Worm (Caenorhabditis elegans) whole organism, mixed stage, embryonic: ENCODE measurements around the gene F53B1.3.

Experiments used
- M03D4.4 ChIP-seq: sonication (generic microtip); optimal IDR thresholded peaks from 2 replicates; lab custom pipeline; 2017; ENCODE audit warnings: mild to moderate bottlenecking, missing genetic modification characterization, missing compliant biosample characterization
- bed-3 ChIP-seq: fragments of 200-800 bp; sonication (Bioruptor generic); optimal IDR thresholded peaks from 3 replicates; lab custom pipeline; 2018; ENCODE audit warnings: mild to moderate bottlenecking, missing genetic modification characterization, moderate library complexity, missing compliant biosample characterization
- blmp-1 ChIP-seq: fragments of 150-350 bp; optimal IDR thresholded peaks from 2 replicates; lab custom pipeline; 2014; ENCODE audit warnings: missing biosample characterization, missing genetic modification characterization
- ceh-39 ChIP-seq: fragments of 150-350 bp; optimal IDR thresholded peaks from 2 replicates; lab custom pipeline; 2014; ENCODE audit warnings: missing biosample characterization, missing genetic modification characterization
- ceh-43 ChIP-seq: fragments of 200-800 bp; sonication (Bioruptor generic); optimal IDR thresholded peaks from 2 replicates; lab custom pipeline; 2018; ENCODE audit warnings: mild to moderate bottlenecking, missing genetic modification characterization, moderate library complexity, missing compliant biosample characterization
- ceh-83 ChIP-seq: fragments of 200-800 bp; sonication (Bioruptor generic); optimal IDR thresholded peaks from 2 replicates; lab custom pipeline; 2018; ENCODE audit warnings: mild to moderate bottlenecking, missing genetic modification characterization, missing compliant biosample characterization
- ces-1 ChIP-seq: fragments of 150-350 bp; optimal IDR thresholded peaks from 2 replicates; lab custom pipeline; 2014; ENCODE audit warnings: missing biosample characterization, missing genetic modification reagents, missing genetic modification characterization
- cnd-1 ChIP-seq: fragments of 200-800 bp; sonication (Bioruptor generic); optimal IDR thresholded peaks from 2 replicates; lab custom pipeline; 2018; ENCODE audit warnings: mild to moderate bottlenecking, missing genetic modification characterization, missing compliant biosample characterization
- drap-1 ChIP-seq: fragments of 200-800 bp; sonication (Bioruptor generic); optimal IDR thresholded peaks from 3 replicates; lab custom pipeline; 2018; ENCODE audit warnings: mild to moderate bottlenecking, missing genetic modification characterization, missing compliant biosample characterization
- elt-1 ChIP-seq: sonication (generic microtip); optimal IDR thresholded peaks from 2 replicates; lab custom pipeline; 2017; ENCODE audit warnings: missing genetic modification characterization, mild to moderate bottlenecking, missing compliant biosample characterization, antibody characterized with exemption, moderate library complexity, borderline replicate concordance; ENCODE audit not compliant: insufficient read depth
- elt-3 ChIP-seq: fragments of 150-350 bp; optimal IDR thresholded peaks from 2 replicates; lab custom pipeline; 2014; ENCODE audit warnings: missing biosample characterization, missing genetic modification characterization
- flh-1 ChIP-seq: fragments of 200-800 bp; sonication (Bioruptor generic); optimal IDR thresholded peaks from 2 replicates; lab custom pipeline; 2018; ENCODE audit warnings: mild to moderate bottlenecking, missing genetic modification characterization, moderate library complexity, missing compliant biosample characterization
- ham-2 ChIP-seq: fragments of 200-800 bp; sonication (Bioruptor generic); optimal IDR thresholded peaks from 2 replicates; lab custom pipeline; 2018; ENCODE audit warnings: mild to moderate bottlenecking, missing genetic modification characterization, missing compliant biosample characterization
- hlh-1 ChIP-seq: fragments of 150-350 bp; optimal IDR thresholded peaks from 2 replicates; lab custom pipeline; 2014; ENCODE audit warnings: missing biosample characterization, missing genetic modification reagents, missing genetic modification characterization
- lin-13 ChIP-seq: fragments of 150-350 bp; optimal IDR thresholded peaks from 2 replicates; lab custom pipeline; 2014; ENCODE audit warnings: missing biosample characterization, missing genetic modification characterization
- lin-32 ChIP-seq: fragments of 200-800 bp; sonication (Bioruptor generic); optimal IDR thresholded peaks from 2 replicates; lab custom pipeline; 2018; ENCODE audit warnings: mild to moderate bottlenecking, missing genetic modification characterization, missing compliant biosample characterization
- lsy-2 ChIP-seq: fragments of 150-350 bp; optimal IDR thresholded peaks from 2 replicates; lab custom pipeline; 2014; ENCODE audit warnings: missing biosample characterization, missing genetic modification characterization
- mls-2 ChIP-seq: sonication (generic microtip); optimal IDR thresholded peaks from 2 replicates; lab custom pipeline; 2016; ENCODE audit warnings: mild to moderate bottlenecking, missing genetic modification characterization, moderate library complexity, missing compliant biosample characterization
- nhr-12 ChIP-seq: fragments of 150-350 bp; optimal IDR thresholded peaks from 2 replicates; lab custom pipeline; 2014; ENCODE audit warnings: missing biosample characterization, missing genetic modification characterization
- nhr-2 ChIP-seq: fragments of 150-350 bp; optimal IDR thresholded peaks from 2 replicates; lab custom pipeline; 2014; ENCODE audit warnings: missing biosample characterization, missing genetic modification characterization
- nhr-237 ChIP-seq: fragments of 150-350 bp; optimal IDR thresholded peaks from 2 replicates; lab custom pipeline; 2014; ENCODE audit warnings: missing biosample characterization, missing genetic modification characterization
- nhr-28 ChIP-seq: fragments of 150-350 bp; optimal IDR thresholded peaks from 2 replicates; lab custom pipeline; 2014; ENCODE audit warnings: missing biosample characterization, missing genetic modification characterization
- nhr-76 ChIP-seq: sonication (generic microtip); optimal IDR thresholded peaks from 2 replicates; lab custom pipeline; 2017; ENCODE audit warnings: missing biosample characterization, missing genetic modification characterization
- pha-4 ChIP-seq: fragments of 150-350 bp; optimal IDR thresholded peaks from 2 replicates; lab custom pipeline; 2018; ENCODE audit warnings: missing biosample characterization, missing genetic modification reagents, missing genetic modification characterization
- sem-2 ChIP-seq: fragments of 200-800 bp; sonication (Bioruptor generic); optimal IDR thresholded peaks from 2 replicates; lab custom pipeline; 2018; ENCODE audit warnings: mild to moderate bottlenecking, missing genetic modification characterization, missing compliant biosample characterization
- snpc-4 ChIP-seq: fragments of 150-350 bp; optimal IDR thresholded peaks from 2 replicates; lab custom pipeline; 2014; ENCODE audit warnings: missing biosample characterization, missing genetic modification characterization
- sptf-1 ChIP-seq: sonication (generic microtip); optimal IDR thresholded peaks from 2 replicates; lab custom pipeline; 2017; ENCODE audit warnings: mild to moderate bottlenecking, missing genetic modification characterization, moderate library complexity, missing compliant biosample characterization
- tbx-8 ChIP-seq: fragments of 200-800 bp; sonication (Bioruptor generic); optimal IDR thresholded peaks from 2 replicates; lab custom pipeline; 2018; ENCODE audit warnings: mild to moderate bottlenecking, missing genetic modification characterization, moderate library complexity, missing compliant biosample characterization
- unc-120 ChIP-seq: sonication (generic microtip); optimal IDR thresholded peaks from 2 replicates; lab custom pipeline; 2017; ENCODE audit warnings: missing genetic modification characterization, missing compliant biosample characterization; ENCODE audit not compliant: poor library complexity, severe bottlenecking
- unc-39 ChIP-seq: fragments of 150-350 bp; optimal IDR thresholded peaks from 2 replicates; lab custom pipeline; 2014; ENCODE audit warnings: missing biosample characterization, missing genetic modification characterization
- unc-62 ChIP-seq: fragments of 150-350 bp; optimal IDR thresholded peaks from 2 replicates; lab custom pipeline; 2014; ENCODE audit warnings: missing biosample characterization, missing genetic modification reagents, missing genetic modification characterization
- zip-8 ChIP-seq: fragments of 150-350 bp; optimal IDR thresholded peaks from 2 replicates; lab custom pipeline; 2014; ENCODE audit warnings: missing biosample characterization, missing genetic modification characterization
- ztf-11 ChIP-seq: fragments of 150-350 bp; optimal IDR thresholded peaks from 2 replicates; lab custom pipeline; 2014; ENCODE audit warnings: missing biosample characterization, missing genetic modification characterization

Gene F53B1.3

ce11 chrX:2105310-2105709, at the start of gene F53B1.3:
Gene F53B1.3 (plus strand): TSS chrX:2105610.
- no peak for TF ChIP-seq sem-2
- TF ChIP-seq, all 35 proteins: peak for 0

ce11 chrX:2064730-2065129, 40.7 kb upstream of the F53B1.3 start, which contains the start of gene F49H12.7:
Gene F49H12.7 (plus strand): TSS chrX:2065030.
- TF ChIP-seq unc-62 (no peak), ceh-83 (no peak), zip-8 (no peak), pha-4 (no peak), sem-2 (no peak), bed-3 (no peak), ceh-43 (no peak), nhr-28 (tag; lab: Kevin White, UChicago) (no peak), tbx-8 (GFP tag; lab: Kevin White, UChicago) (no peak), snpc-4 (tag; lab: Kevin White, UChicago) (no peak), mls-2 (tag; lab: Kevin White, UChicago) (no peak), sptf-1 (tag; lab: Kevin White, UChicago) (no peak), drap-1 (GFP tag; lab: Kevin White, UChicago) (no peak), lin-13 (no peak), lsy-2 (tag; lab: Kevin White, UChicago) (no peak), lin-32 (no peak), ztf-11 (no peak), elt-3 (tag; lab: Kevin White, UChicago) (no peak), blmp-1 (tag; lab: Kevin White, UChicago) (no peak), nhr-76 (no peak)

- TF ChIP-seq ceh-43 (no peak), nhr-12 (tag; lab: Kevin White, UChicago) (no peak), lsy-2 (tag; lab: Kevin White, UChicago) (no peak), lin-13 (no peak), nhr-76 (no peak), flh-1 (GFP tag; lab: Kevin White, UChicago) (no peak), ztf-11 (no peak), unc-120 (tag; lab: Kevin White, UChicago) (no peak), sem-2 (no peak), drap-1 (GFP tag; lab: Kevin White, UChicago) (no peak), M03D4.4 (no peak), lin-32 (no peak), cnd-1 (no peak), ceh-39 (no peak), nhr-28 (tag; lab: Kevin White, UChicago) (no peak), unc-39 (no peak), ham-2 (no peak), mls-2 (tag; lab: Kevin White, UChicago) (no peak), hlh-1 (tag; lab: Kevin White, UChicago) (no peak)
Observed at ce11 chrX:2068294-2068693, 37.1 kb upstream of the F53B1.3 start.

- TF ChIP-seq elt-1 = no peak
- TF ChIP-seq M03D4.4 = no peak
- no peak for TF ChIP-seq ceh-39
- TF ChIP-seq ham-2 = no peak
- TF ChIP-seq nhr-237 (tag; lab: Kevin White, UChicago) = no peak
- TF ChIP-seq sptf-1 (tag; lab: Kevin White, UChicago) = no peak
- TF ChIP-seq snpc-4 (tag; lab: Kevin White, UChicago) = no peak
- TF ChIP-seq ces-1 (GFP tag; lab: Kevin White, UChicago) = no peak
- TF ChIP-seq nhr-76 = no peak
- no peak for TF ChIP-seq hlh-1 (tag; lab: Kevin White, UChicago)
- TF ChIP-seq ztf-11 = no peak
- no peak for TF ChIP-seq lin-13
- no peak for TF ChIP-seq nhr-2 (tag; lab: Kevin White, UChicago)
- TF ChIP-seq elt-3 (tag; lab: Kevin White, UChicago) = no peak
- no peak for TF ChIP-seq tbx-8 (GFP tag; lab: Kevin White, UChicago)
- TF ChIP-seq mls-2 (tag; lab: Kevin White, UChicago) = no peak
Observed at ce11 chrX:2070418-2070996, 34.9 kb upstream of the F53B1.3 start, which contains the start of gene acl-4. Gene acl-4 (minus strand): TSS chrX:2070444.
